Worm (Caenorhabditis elegans) whole organism, L1 larva: ENCODE data around the gene del-9.

Experiments
- elt-3 ChIP-seq, 6 experiments: fragments of 150-350 bp in 1 of 6; sonication (generic microtip); optimal IDR thresholded peaks; 2 replicates each; lab custom pipeline; 2017 to 2018; ENCODE audit warnings: missing biosample characterization in 6 of 6, missing genetic modification characterization in 6 of 6, inconsistent platforms in 1 of 6
- mdl-1 ChIP-seq, 2 experiments: fragments of 150-350 bp; optimal IDR thresholded peaks; 2 replicates each; lab custom pipeline; 2014 to 2017; ENCODE audit warnings: missing biosample characterization in 2 of 2, missing genetic modification characterization in 2 of 2, inconsistent platforms in 1 of 2
- nhr-90 ChIP-seq: sonication (generic microtip); optimal IDR thresholded peaks from 2 replicates; lab custom pipeline; 2016; ENCODE audit warnings: mild to moderate bottlenecking, missing genetic modification characterization, missing compliant biosample characterization; ENCODE audit not compliant: poor library complexity
- tbx-2 ChIP-seq: sonication (generic microtip); optimal IDR thresholded peaks from 2 replicates; lab custom pipeline; 2016; ENCODE audit warnings: missing genetic modification characterization, missing compliant biosample characterization
- unc-86 ChIP-seq: sonication (generic microtip); optimal IDR thresholded peaks from 2 replicates; lab custom pipeline; 2016; ENCODE audit warnings: missing genetic modification characterization, missing compliant biosample characterization
- vab-15 ChIP-seq: sonication (generic microtip); optimal IDR thresholded peaks from 2 replicates; lab custom pipeline; 2017; ENCODE audit warnings: missing genotype, mild to moderate bottlenecking, missing genetic modification characterization, missing compliant biosample characterization

DNA sequence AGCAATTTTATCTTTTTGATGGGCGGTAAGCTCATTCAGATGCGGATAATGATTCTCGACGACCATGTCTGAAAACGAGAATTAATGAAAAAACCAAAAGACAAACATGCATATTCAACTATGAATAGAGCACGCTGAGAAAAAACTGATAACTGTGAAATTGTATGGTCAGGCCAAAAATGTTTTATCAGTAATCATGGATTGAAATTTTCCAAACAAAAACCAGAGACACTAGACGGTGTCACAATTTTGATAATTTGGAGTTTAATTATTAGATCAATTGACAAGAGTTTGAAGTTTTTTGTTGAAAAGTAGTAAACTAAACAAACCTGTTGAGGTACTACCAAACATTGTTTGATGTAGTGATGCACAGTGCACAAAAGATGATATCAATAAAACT, 16.7 kb downstream of the del-9 start, which contains the start of gene cgr-1:
- no peak for TF ChIP-seq elt-3 (tag; optimal IDR thresholded peaks at IDR 0.05; lab: Kevin White, UChicago)
- TF ChIP-seq unc-86 (tag; lab: Kevin White, UChicago) = no peak
- no peak for TF ChIP-seq tbx-2 (tag; lab: Kevin White, UChicago)
- no peak for TF ChIP-seq mdl-1 (tag; optimal IDR thresholded peaks at IDR 0.05; lab: Kevin White, UChicago)
- no peak for TF ChIP-seq nhr-90 (tag; lab: Kevin White, UChicago)
- TF ChIP-seq vab-15 (tag; lab: Kevin White, UChicago) = no peak
